Worm (Caenorhabditis elegans) whole organism, L2 larva: ENCODE results near the gene F54B8.1.

Source experiments
- F13H6.1 ChIP-seq: sonication (generic microtip); optimal IDR thresholded peaks from 2 replicates; lab custom pipeline; 2016; ENCODE audit warnings: missing genetic modification characterization, missing compliant biosample characterization
- R02D3.7 ChIP-seq: fragments of 150-350 bp; optimal IDR thresholded peaks from 2 replicates; lab custom pipeline; 2014; ENCODE audit warnings: missing biosample characterization, missing genetic modification characterization
- Y55F3AM.14 ChIP-seq: fragments of 200-800 bp; sonication (Bioruptor generic); optimal IDR thresholded peaks from 2 replicates; lab custom pipeline; 2018; ENCODE audit warnings: mild to moderate bottlenecking, missing genetic modification characterization, missing compliant biosample characterization
- ZK546.5 ChIP-seq: sonication (generic microtip); optimal IDR thresholded peaks from 2 replicates; lab custom pipeline; 2017; ENCODE audit warnings: missing biosample characterization, missing genetic modification characterization
- alr-1 ChIP-seq: fragments of 150-350 bp; optimal IDR thresholded peaks from 2 replicates; lab custom pipeline; 2014; ENCODE audit warnings: missing biosample characterization, missing genetic modification characterization
- aly-2 ChIP-seq: fragments of 150-350 bp; optimal IDR thresholded peaks from 2 replicates; lab custom pipeline; 2014; ENCODE audit warnings: missing biosample characterization, missing genetic modification characterization
- ama-1 ChIP-seq: fragments of 150-350 bp; optimal IDR thresholded peaks from 2 replicates; lab custom pipeline; 2018; ENCODE audit warnings: inconsistent platforms
- blmp-1 ChIP-seq: sonication (generic microtip); optimal IDR thresholded peaks from 2 replicates; lab custom pipeline; 2017; ENCODE audit warnings: missing genetic modification characterization, mild to moderate bottlenecking, missing compliant biosample characterization, antibody characterized with exemption, moderate library complexity; ENCODE audit not compliant: insufficient read depth
- dmd-4 ChIP-seq: sonication (generic microtip); optimal IDR thresholded peaks from 2 replicates; lab custom pipeline; 2017; ENCODE audit warnings: missing biosample characterization, missing genetic modification characterization
- egl-27 ChIP-seq: sonication (generic microtip); optimal IDR thresholded peaks from 3 replicates; lab custom pipeline; 2017; ENCODE audit warnings: missing biosample characterization, missing genetic modification reagents, missing genetic modification characterization
- elt-1 ChIP-seq: fragments of 150-350 bp; optimal IDR thresholded peaks from 2 replicates; lab custom pipeline; 2014; ENCODE audit warnings: missing biosample characterization, missing genetic modification characterization
- elt-3 ChIP-seq: sonication (generic microtip); optimal IDR thresholded peaks from 2 replicates; lab custom pipeline; 2017; ENCODE audit warnings: missing biosample characterization, missing genetic modification characterization
- fos-1 ChIP-seq: fragments of 150-350 bp; optimal IDR thresholded peaks from 2 replicates; lab custom pipeline; 2014; ENCODE audit warnings: missing biosample characterization, missing genetic modification characterization
- gmeb-1 ChIP-seq: fragments of 150-350 bp; optimal IDR thresholded peaks from 2 replicates; lab custom pipeline; 2014; ENCODE audit warnings: missing biosample characterization, missing genetic modification characterization
- lin-13 ChIP-seq: fragments of 150-350 bp; optimal IDR thresholded peaks from 2 replicates; lab custom pipeline; 2014; ENCODE audit warnings: missing biosample characterization, missing genetic modification reagents, missing genetic modification characterization
- lin-39 ChIP-seq: fragments of 150-350 bp; optimal IDR thresholded peaks from 2 replicates; lab custom pipeline; 2014; ENCODE audit warnings: missing biosample characterization, missing genetic modification reagents, missing genetic modification characterization
- lsy-2 ChIP-seq, 2 experiments: fragments of 150-350 bp in 1 of 2; sonication (generic microtip) in 1 of 2; optimal IDR thresholded peaks; 2 replicates each; lab custom pipeline; 2014 to 2017; ENCODE audit warnings: missing biosample characterization in 2 of 2, missing genetic modification characterization in 2 of 2
- mab-5 ChIP-seq: fragments of 150-350 bp; optimal IDR thresholded peaks from 2 replicates; lab custom pipeline; 2014; ENCODE audit warnings: missing biosample characterization, missing genetic modification characterization
- mbf-1 ChIP-seq: sonication (generic microtip); optimal IDR thresholded peaks from 2 replicates; lab custom pipeline; 2017; ENCODE audit warnings: missing biosample characterization, missing genetic modification characterization
- mdl-1 ChIP-seq, 2 experiments: fragments of 150-350 bp in 1 of 2; sonication (generic microtip) in 1 of 2; optimal IDR thresholded peaks; 2 replicates each; lab custom pipeline; 2017; ENCODE audit warnings: missing biosample characterization in 2 of 2, missing genetic modification characterization in 2 of 2
- nhr-10 ChIP-seq: sonication (generic microtip); optimal IDR thresholded peaks from 2 replicates; lab custom pipeline; 2017; ENCODE audit warnings: missing biosample characterization, missing genetic modification characterization
- nhr-11 ChIP-seq: fragments of 150-350 bp; optimal IDR thresholded peaks from 2 replicates; lab custom pipeline; 2014; ENCODE audit warnings: missing biosample characterization, missing genetic modification characterization
- nhr-23 ChIP-seq: fragments of 150-350 bp; optimal IDR thresholded peaks from 2 replicates; lab custom pipeline; 2014; ENCODE audit warnings: missing biosample characterization, missing genetic modification reagents, missing genetic modification characterization
- nhr-237 ChIP-seq: fragments of 150-350 bp; optimal IDR thresholded peaks from 2 replicates; lab custom pipeline; 2014; ENCODE audit warnings: missing biosample characterization, missing genetic modification characterization
- nhr-25 ChIP-seq: fragments of 150-350 bp; sonication (generic microtip); optimal IDR thresholded peaks from 3 replicates; lab custom pipeline; 2014; ENCODE audit warnings: missing biosample characterization, missing genetic modification characterization
- peb-1 ChIP-seq: fragments of 150-350 bp; optimal IDR thresholded peaks from 2 replicates; lab custom pipeline; 2014; ENCODE audit warnings: missing biosample characterization, missing genetic modification characterization
- sem-4 ChIP-seq: fragments of 150-350 bp; optimal IDR thresholded peaks from 2 replicates; lab custom pipeline; 2014; ENCODE audit warnings: missing biosample characterization, missing genetic modification reagents, missing genetic modification characterization
- skn-1 ChIP-seq: sonication (generic microtip); optimal IDR thresholded peaks from 2 replicates; lab custom pipeline; 2017; ENCODE audit warnings: missing biosample characterization, missing genetic modification characterization
- sma-3 ChIP-seq: sonication (generic microtip); optimal IDR thresholded peaks from 2 replicates; lab custom pipeline; 2016; ENCODE audit warnings: missing genetic modification reagents, missing genetic modification characterization, missing compliant biosample characterization
- snpc-4 ChIP-seq: fragments of 150-350 bp; optimal IDR thresholded peaks from 2 replicates; lab custom pipeline; 2014; ENCODE audit warnings: missing biosample characterization, missing genetic modification characterization
- unc-39 ChIP-seq: fragments of 150-350 bp; optimal IDR thresholded peaks from 2 replicates; lab custom pipeline; 2014; ENCODE audit warnings: missing biosample characterization, missing genetic modification characterization
- unc-62 ChIP-seq: fragments of 150-350 bp; optimal IDR thresholded peaks from 2 replicates; lab custom pipeline; 2014; ENCODE audit warnings: missing biosample characterization, missing genetic modification reagents, missing genetic modification characterization
- zag-1 ChIP-seq: fragments of 150-350 bp; optimal IDR thresholded peaks from 2 replicates; lab custom pipeline; 2014; ENCODE audit warnings: missing biosample characterization, missing genetic modification characterization
- ztf-1 ChIP-seq: fragments of 200-800 bp; sonication (Bioruptor generic); conservative IDR thresholded peaks from 2 replicates; pipeline ENCODE4 v1.3.6; 2022; ENCODE audit warnings: missing genetic modification characterization, missing compliant biosample characterization
- ztf-11 ChIP-seq: sonication (generic microtip); optimal IDR thresholded peaks from 2 replicates; lab custom pipeline; 2017; ENCODE audit warnings: missing biosample characterization, missing genetic modification characterization

The F54B8.1 gene

DNA sequence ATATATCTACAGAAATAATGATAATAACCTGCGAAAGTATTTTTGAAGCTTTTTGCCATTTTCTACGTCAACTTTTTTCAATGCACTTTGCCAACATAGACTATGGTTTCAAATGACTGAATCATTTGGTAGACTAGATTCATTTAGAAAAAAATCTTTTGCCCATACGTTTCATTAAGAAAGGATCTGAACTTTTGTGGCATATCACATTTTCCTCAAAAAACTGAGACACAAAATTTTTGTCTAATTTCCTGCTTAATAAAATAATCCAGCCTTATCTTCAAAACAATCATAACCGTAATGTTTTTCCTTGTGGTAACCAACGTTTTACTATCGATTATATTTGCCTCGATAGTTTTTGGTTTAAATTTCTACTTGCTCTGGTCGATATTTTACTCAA lies 15.6 kb downstream of the F54B8.1 start, which contains the start of gene srbc-51:
srbc-51 (plus strand) TSS at position 301 of the 400 bp plus-strand sequence.
- TF ChIP-seq fos-1 (tag; lab: Kevin White, UChicago), result no peak
- no peak for TF ChIP-seq ztf-11
- no peak for TF ChIP-seq unc-62 (GFP tag; lab: Kevin White, UChicago)
- TF ChIP-seq sma-3 (GFP tag; lab: Kevin White, UChicago), result no peak
- no peak for TF ChIP-seq mab-5 (tag; lab: Kevin White, UChicago)
- TF ChIP-seq dmd-4 (tag; lab: Kevin White, UChicago), result no peak
- no peak for TF ChIP-seq ZK546.5
- TF ChIP-seq lsy-2 (tag; optimal IDR thresholded peaks at IDR 0.05; lab: Kevin White, UChicago), result no peak
- TF ChIP-seq mbf-1 (tag; lab: Kevin White, UChicago), result no peak
- no peak for TF ChIP-seq F13H6.1 (tag; lab: Kevin White, UChicago)
- TF ChIP-seq elt-3, result no peak
- TF ChIP-seq gmeb-1, result no peak
- no peak for TF ChIP-seq egl-27 (tag; lab: Kevin White, UChicago)

DNA sequence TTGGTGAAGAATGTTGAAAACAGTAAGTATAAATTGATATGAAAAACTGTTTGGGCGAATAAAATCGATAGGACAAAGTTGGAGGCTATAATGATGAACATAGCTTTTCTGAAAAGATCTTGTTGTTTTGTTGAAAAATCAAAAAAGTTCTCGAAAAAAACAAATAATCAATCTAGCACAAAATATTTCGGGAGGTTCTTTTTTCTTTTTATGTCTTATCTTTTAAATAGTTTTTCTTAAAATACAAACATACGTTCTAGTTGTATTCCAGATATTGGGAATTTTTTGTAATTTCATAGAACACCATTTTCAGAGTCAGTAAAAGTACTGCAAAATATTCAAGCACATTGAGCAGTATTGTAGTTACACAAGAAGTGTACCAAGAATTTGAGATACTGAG lies 19.4 kb downstream of the F54B8.1 start, which contains the start of gene srbc-55:
srbc-55 (minus strand) TSS at position 101 of the 400 bp plus-strand sequence.
- TF ChIP-seq alr-1 (tag; lab: Kevin White, UChicago) (no peak), lin-39 (no peak), sem-4 (tag; lab: Kevin White, UChicago) (no peak), peb-1 (tag; lab: Kevin White, UChicago) (no peak), mdl-1 (tag; optimal IDR thresholded peaks at IDR 0.05; lab: Kevin White, UChicago) (no peak), aly-2 (no peak), nhr-23 (no peak), unc-62 (GFP tag; lab: Kevin White, UChicago) (no peak), zag-1 (tag; lab: Kevin White, UChicago) (no peak), ama-1 (no peak), unc-39 (tag; lab: Kevin White, UChicago) (no peak), fos-1 (tag; lab: Kevin White, UChicago) (no peak), mab-5 (tag; lab: Kevin White, UChicago) (no peak), elt-1 (tag; lab: Kevin White, UChicago) (no peak), blmp-1 (no peak), skn-1 (tag; lab: Kevin White, UChicago) (no peak)

DNA sequence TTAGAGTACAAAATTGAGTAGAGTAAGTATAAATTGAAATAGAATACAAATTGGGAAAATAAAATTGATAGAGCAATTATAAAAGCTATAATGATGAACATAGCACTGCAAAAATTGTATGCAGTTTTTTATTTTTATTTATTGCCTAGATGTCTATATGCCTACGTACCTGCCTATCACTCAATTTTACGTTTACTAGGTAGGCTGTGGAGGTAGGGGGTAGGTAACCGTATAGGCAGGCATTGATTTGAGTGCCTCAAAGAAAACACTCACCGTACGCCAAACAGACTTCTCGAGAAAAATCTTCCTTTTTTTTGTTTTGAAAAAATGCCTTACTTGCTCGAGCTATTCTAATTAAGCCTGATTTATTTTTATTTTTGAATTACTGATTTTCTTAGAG lies 21.0 kb downstream of the F54B8.1 start, which contains the start of gene srbc-56:
srbc-56 (minus strand) TSS at position 101 of the 400 bp plus-strand sequence.
- TF ChIP-seq nhr-11, result no peak
- no peak for TF ChIP-seq nhr-23
- TF ChIP-seq elt-3, result no peak
- no peak for TF ChIP-seq fos-1 (tag; lab: Kevin White, UChicago)
- no peak for TF ChIP-seq lin-13 (GFP tag; lab: Kevin White, UChicago)
- TF ChIP-seq zag-1 (tag; lab: Kevin White, UChicago), result no peak
- TF ChIP-seq elt-1 (tag; lab: Kevin White, UChicago), result no peak
- TF ChIP-seq unc-62 (GFP tag; lab: Kevin White, UChicago), result no peak
- TF ChIP-seq Y55F3AM.14, result no peak
- TF ChIP-seq ztf-1 (GFP tag; lab: Robert Waterston, UW), result no peak
- no peak for TF ChIP-seq sma-3 (GFP tag; lab: Kevin White, UChicago)
- TF ChIP-seq nhr-237 (tag; lab: Kevin White, UChicago), result no peak
- no peak for TF ChIP-seq snpc-4 (tag; lab: Kevin White, UChicago)
- TF ChIP-seq nhr-10, result no peak
- no peak for TF ChIP-seq mab-5 (tag; lab: Kevin White, UChicago)
- TF ChIP-seq ztf-11, result no peak
- no peak for TF ChIP-seq mdl-1 (tag; optimal IDR thresholded peaks at IDR 0.05; lab: Kevin White, UChicago)
- TF ChIP-seq F13H6.1 (tag; lab: Kevin White, UChicago), result no peak
- no peak for TF ChIP-seq lin-39

DNA sequence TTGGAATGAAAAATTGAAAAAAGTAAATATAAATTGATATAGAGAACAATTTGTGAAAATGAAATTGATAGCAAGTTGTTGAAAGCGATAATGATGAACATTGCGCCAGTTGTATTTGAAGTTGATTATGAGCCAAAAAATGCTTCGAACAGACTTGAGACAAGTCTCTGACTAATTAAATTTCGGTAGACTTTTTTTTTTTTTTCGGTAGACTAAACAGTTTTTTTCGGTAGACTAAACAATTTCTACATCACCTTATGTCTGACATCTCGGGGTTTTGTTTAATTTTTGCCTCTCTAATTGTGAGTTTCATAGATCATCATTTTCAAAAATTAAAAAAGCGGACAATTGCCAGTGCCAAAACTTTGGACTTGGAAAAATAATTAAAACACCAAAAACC lies 23.1 kb downstream of the F54B8.1 start, which contains the start of gene srbc-54:
srbc-54 (minus strand) TSS at position 101 of the 400 bp plus-strand sequence.
- TF ChIP-seq dmd-4 (tag; lab: Kevin White, UChicago) (no peak), ztf-1 (GFP tag; lab: Robert Waterston, UW) (no peak), elt-3 (no peak), mab-5 (tag; lab: Kevin White, UChicago) (no peak), sem-4 (tag; lab: Kevin White, UChicago) (no peak)

DNA sequence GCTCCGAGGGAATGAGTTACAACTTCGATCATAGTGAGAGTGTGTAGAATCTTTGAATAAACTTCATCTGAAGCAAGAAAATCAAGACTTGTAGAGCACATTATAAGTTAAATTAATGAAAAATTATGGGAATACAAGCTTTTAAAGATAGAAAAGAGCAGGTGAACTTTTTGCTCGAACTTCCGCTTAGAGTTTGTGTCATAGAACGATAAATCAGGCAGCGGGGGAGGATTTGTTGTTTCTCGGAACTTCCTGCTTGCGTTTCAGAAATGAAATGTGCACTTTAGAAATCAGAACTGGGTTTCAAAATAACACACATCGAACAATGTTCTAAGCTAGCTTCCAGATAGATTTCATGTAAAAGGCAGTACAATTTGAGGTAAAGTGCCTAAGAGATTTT lies 30.5 kb downstream of the F54B8.1 start, which contains the start of gene srh-149:
srh-149 (minus strand) TSS at position 101 of the 400 bp plus-strand sequence.
- TF ChIP-seq elt-1 (tag; lab: Kevin White, UChicago) (no peak), mab-5 (tag; lab: Kevin White, UChicago) (no peak), nhr-11 (no peak), mbf-1 (tag; lab: Kevin White, UChicago) (no peak), nhr-23 (no peak), nhr-25 (no peak), alr-1 (tag; lab: Kevin White, UChicago) (no peak), ama-1 (no peak), gmeb-1 (no peak), R02D3.7 (no peak), nhr-10 (no peak)
